Fruit fly (Drosophila melanogaster) whole organism, embryonic: ENCODE results near the gene UBL3.
A peak's percentile ranks its signal among the peaks of the same experiment; 100 is the strongest.

Experiments used
- Awh ChIP-seq: fragments of 200-800 bp; sonication (Bioruptor generic); IDR thresholded peaks from 2 replicates; pipeline ENCODE4, ENCODE4 v1.3.6; 2022; ENCODE audit warnings: missing biosample characterization, missing genetic modification characterization
- B-H2 ChIP-seq: fragments of 200-800 bp; sonication (Bioruptor generic); optimal IDR thresholded peaks from 2 replicates; lab custom pipeline; 2018; ENCODE audit warnings: missing biosample characterization, mild to moderate bottlenecking, missing genetic modification characterization
- Bgb ChIP-seq: fragments of 200-800 bp; sonication (Bioruptor generic); IDR thresholded peaks from 2 replicates; pipeline ENCODE4 v1.3.6; 2022; ENCODE audit warnings: missing biosample characterization, missing genetic modification characterization; ENCODE audit not compliant: partially characterized antibody
- CG10462 ChIP-seq: fragments of 200-800 bp; sonication (Bioruptor generic); optimal IDR thresholded peaks from 2 replicates; lab custom pipeline; 2016; ENCODE audit warnings: missing biosample characterization, missing genetic modification characterization
- CG10543 ChIP-seq: fragments of 200-800 bp; sonication (Bioruptor generic); optimal IDR thresholded peaks from 3 replicates; lab custom pipeline; 2017; ENCODE audit warnings: missing biosample characterization, mild to moderate bottlenecking, missing genetic modification characterization, moderate library complexity
- CG11247 ChIP-seq: fragments of 200-800 bp; sonication (Bioruptor generic); IDR thresholded peaks from 2 replicates; pipeline ENCODE4 v1.3.6; 2022; ENCODE audit warnings: missing biosample characterization, missing genetic modification characterization
- CG12071 ChIP-seq: fragments of 200-800 bp; sonication (Bioruptor generic); optimal IDR thresholded peaks from 3 replicates; lab custom pipeline; 2018; ENCODE audit warnings: missing biosample characterization, mild to moderate bottlenecking, missing genetic modification characterization
- CG12659 ChIP-seq: fragments of 200-800 bp; sonication (Bioruptor generic); optimal IDR thresholded peaks from 3 replicates; lab custom pipeline; 2017; ENCODE audit warnings: mild to moderate bottlenecking, missing biosample characterization, missing genetic modification reagents, missing genetic modification characterization
- CG12744 ChIP-seq: fragments of 200-800 bp; sonication (Bioruptor generic); optimal IDR thresholded peaks from 2 replicates; lab custom pipeline; 2016; ENCODE audit warnings: missing biosample characterization, missing genetic modification characterization
- CG13624 ChIP-seq: fragments of 200-800 bp; sonication (Bioruptor generic); optimal IDR thresholded peaks from 2 replicates; lab custom pipeline; 2016; ENCODE audit warnings: missing biosample characterization, missing genetic modification characterization
- CG17802 ChIP-seq: fragments of 200-800 bp; sonication (Bioruptor generic); optimal IDR thresholded peaks from 2 replicates; lab custom pipeline; 2018; ENCODE audit warnings: missing biosample characterization, mild to moderate bottlenecking, missing genetic modification characterization, moderate library complexity
- CG17912 ChIP-seq: fragments of 200-800 bp; sonication (Bioruptor generic); optimal IDR thresholded peaks from 2 replicates; lab custom pipeline; 2018; ENCODE audit warnings: missing biosample characterization, mild to moderate bottlenecking, missing genetic modification characterization
- CG18599 ChIP-seq: fragments of 200-800 bp; sonication (Bioruptor generic); optimal IDR thresholded peaks from 3 replicates; lab custom pipeline; 2017; ENCODE audit warnings: missing biosample characterization, missing genetic modification characterization, mild to moderate bottlenecking, moderate library complexity, missing genetic modification reagents
- CG32767 ChIP-seq: fragments of 200-800 bp; sonication (Bioruptor generic); IDR thresholded peaks from 2 replicates; pipeline ENCODE4 v1.3.6; 2022; ENCODE audit warnings: missing biosample characterization, missing genetic modification characterization
- CG3847 ChIP-seq: fragments of 200-800 bp; sonication (Bioruptor generic); IDR thresholded peaks from 2 replicates; pipeline ENCODE4 v1.3.6; 2022; ENCODE audit warnings: missing biosample characterization, missing genetic modification characterization
- CG42726 ChIP-seq: fragments of 200-800 bp; sonication (Bioruptor generic); IDR thresholded peaks from 2 replicates; pipeline ENCODE4 v1.3.6; 2022; ENCODE audit warnings: missing biosample characterization, missing genetic modification characterization; ENCODE audit not compliant: partially characterized antibody
- CG5953 ChIP-seq: fragments of 200-800 bp; sonication (Bioruptor generic); IDR thresholded peaks from 2 replicates; pipeline ENCODE4 v1.3.6; 2022; ENCODE audit warnings: missing biosample characterization, missing genetic modification characterization
- CG9215 ChIP-seq: fragments of 200-800 bp; sonication (Bioruptor generic); IDR thresholded peaks from 2 replicates; pipeline ENCODE4 v1.3.6; 2022; ENCODE audit warnings: missing biosample characterization, missing genetic modification characterization
- Drgx ChIP-seq: fragments of 200-800 bp; sonication (Bioruptor generic); IDR thresholded peaks from 2 replicates; pipeline ENCODE4 v1.3.6; 2022; ENCODE audit warnings: missing biosample characterization, missing genetic modification characterization
- E2f2 ChIP-seq: fragments of 200-800 bp; sonication (Bioruptor generic); IDR thresholded peaks from 2 replicates; pipeline ENCODE4 v1.3.6; 2022; ENCODE audit warnings: missing biosample characterization, missing genetic modification characterization
- Fer1 ChIP-seq: fragments of 200-800 bp; sonication (Bioruptor generic); optimal IDR thresholded peaks from 2 replicates; lab custom pipeline; 2017; ENCODE audit warnings: missing biosample characterization, mild to moderate bottlenecking, missing genetic modification characterization
- Mrtf ChIP-seq: fragments of 200-800 bp; sonication (Bioruptor generic); IDR thresholded peaks from 3 replicates; pipeline ENCODE4 v1.3.6; 2022; ENCODE audit warnings: missing biosample characterization, missing genetic modification characterization
- Nf-YA ChIP-seq: fragments of 200-800 bp; sonication (Bioruptor generic); IDR thresholded peaks from 2 replicates; pipeline ENCODE4 v1.3.6; 2022; ENCODE audit warnings: missing biosample characterization, missing genetic modification characterization
- PHDP ChIP-seq: fragments of 200-800 bp; sonication (Bioruptor generic); optimal IDR thresholded peaks from 3 replicates; lab custom pipeline; 2018; ENCODE audit warnings: missing biosample characterization, mild to moderate bottlenecking, missing genetic modification characterization, moderate library complexity
- Poxn ChIP-seq: fragments of 200-800 bp; sonication (Bioruptor generic); IDR thresholded peaks from 2 replicates; pipeline ENCODE4 v1.3.6; 2022; ENCODE audit warnings: missing biosample characterization, missing genetic modification characterization
- Ptx1 ChIP-seq: fragments of 200-800 bp; sonication (Bioruptor generic); IDR thresholded peaks from 2 replicates; pipeline ENCODE4 v1.3.6; 2022; ENCODE audit warnings: missing biosample characterization, missing genetic modification characterization
- Tbp ChIP-seq: fragments of >200 bp; optimal IDR thresholded peaks from 2 replicates; lab custom pipeline; 2018; ENCODE audit warnings: missing biosample characterization, missing genetic modification characterization
- ac ChIP-seq: fragments of 200-800 bp; sonication (Bioruptor generic); optimal IDR thresholded peaks from 3 replicates; lab custom pipeline; 2017; ENCODE audit warnings: missing biosample characterization, mild to moderate bottlenecking, missing genetic modification characterization
- ap ChIP-seq: fragments of 200-800 bp; sonication (Bioruptor generic); IDR thresholded peaks from 2 replicates; pipeline ENCODE4 v1.3.6; 2022; ENCODE audit warnings: missing biosample characterization, missing genetic modification characterization
- ase ChIP-seq: fragments of 200-800 bp; sonication (Bioruptor generic); IDR thresholded peaks from 3 replicates; pipeline ENCODE4 v1.3.6; 2022; ENCODE audit warnings: missing biosample characterization, missing genetic modification characterization
- bab2 ChIP-seq: fragments of 200-800 bp; sonication (Bioruptor generic); optimal IDR thresholded peaks from 2 replicates; lab custom pipeline; 2016; ENCODE audit warnings: missing biosample characterization, missing genetic modification characterization
- chm ChIP-seq: fragments of 200-800 bp; sonication (Bioruptor generic); IDR thresholded peaks from 2 replicates; pipeline ENCODE4 v1.3.6; 2022; ENCODE audit warnings: missing biosample characterization, missing genetic modification characterization
- chn ChIP-seq: fragments of 200-800 bp; sonication (Bioruptor generic); optimal IDR thresholded peaks from 2 replicates; lab custom pipeline; 2016; ENCODE audit warnings: missing biosample characterization, missing genetic modification characterization
- eyg ChIP-seq: fragments of 200-800 bp; sonication (Bioruptor generic); optimal IDR thresholded peaks from 3 replicates; lab custom pipeline; 2016; ENCODE audit warnings: missing biosample characterization, missing genetic modification characterization
- grn ChIP-seq: fragments of 200-800 bp; sonication (Bioruptor generic); optimal IDR thresholded peaks from 3 replicates; lab custom pipeline; 2017; ENCODE audit warnings: missing biosample characterization, missing genetic modification characterization
- h ChIP-seq: fragments of >200 bp; optimal IDR thresholded peaks from 2 replicates; lab custom pipeline; 2017
- hkb ChIP-seq, 2 experiments: fragments of 200-800 bp in 1 of 2; fragments of >200 bp in 1 of 2; sonication (Bioruptor generic) in 1 of 2; IDR thresholded peaks in 1 of 2; optimal IDR thresholded peaks in 1 of 2; 2 replicates each; pipeline versions ENCODE4 v1.3.6 to Lab custom; 2017 to 2022; ENCODE audit warnings: missing biosample characterization in 1 of 2, missing genetic modification characterization in 1 of 2
- jumu ChIP-seq: fragments of 200-800 bp; sonication (Bioruptor generic); optimal IDR thresholded peaks from 3 replicates; lab custom pipeline; 2016; ENCODE audit warnings: missing biosample characterization, missing genetic modification characterization
- mam ChIP-seq: fragments of 200-800 bp; sonication (Bioruptor generic); optimal IDR thresholded peaks from 3 replicates; lab custom pipeline; 2016; ENCODE audit warnings: missing biosample characterization, missing genetic modification characterization
- pan ChIP-seq, 4 experiments: fragments of >200 bp in 3 of 4; fragments of 200-800 bp in 1 of 4; sonication (Bioruptor generic) in 1 of 4; optimal IDR thresholded peaks in 3 of 4; IDR thresholded peaks in 1 of 4; 2 replicates each; pipeline versions ENCODE4 v1.3.6 to Lab custom; 2017 to 2022; ENCODE audit warnings: missing biosample characterization in 2 of 4, missing genetic modification characterization in 2 of 4, mixed read lengths in 1 of 4
- pho ChIP-seq: fragments of 200-800 bp; sonication (Bioruptor generic); optimal IDR thresholded peaks from 2 replicates; lab custom pipeline; 2016; ENCODE audit warnings: missing biosample characterization, missing genetic modification characterization
- prd ChIP-seq, 3 experiments: fragments of >200 bp in 2 of 3; fragments of 200-800 bp in 1 of 3; sonication (Bioruptor generic) in 1 of 3; optimal IDR thresholded peaks in 2 of 3; IDR thresholded peaks in 1 of 3; 2 replicates in 2 of 3; 3 replicates in 1 of 3; pipeline versions ENCODE4 v1.3.6 to Lab custom; 2017 to 2022; ENCODE audit warnings: missing biosample characterization in 1 of 3, missing genetic modification characterization in 1 of 3
- pros ChIP-seq: fragments of 200-800 bp; sonication (Bioruptor generic); optimal IDR thresholded peaks from 3 replicates; lab custom pipeline; 2019; ENCODE audit warnings: missing biosample characterization, mild to moderate bottlenecking, missing genetic modification characterization, moderate library complexity
- pum ChIP-seq: fragments of 200-800 bp; sonication (Bioruptor generic); optimal IDR thresholded peaks from 2 replicates; lab custom pipeline; 2016; ENCODE audit warnings: missing biosample characterization, missing genetic modification characterization
- sima ChIP-seq: fragments of 200-800 bp; sonication (Bioruptor generic); optimal IDR thresholded peaks from 2 replicates; lab custom pipeline; 2016; ENCODE audit warnings: missing biosample characterization, missing genetic modification characterization
- sisA ChIP-seq: fragments of 200-800 bp; sonication (Bioruptor generic); IDR thresholded peaks from 2 replicates; pipeline ENCODE4 v1.3.6; 2022; ENCODE audit warnings: missing biosample characterization, missing genetic modification characterization
- slbo ChIP-seq: fragments of 200-800 bp; sonication (Bioruptor generic); IDR thresholded peaks from 2 replicates; pipeline ENCODE4 v1.3.6; 2022; ENCODE audit warnings: missing biosample characterization, missing genetic modification characterization
- sna ChIP-seq: fragments of 200-800 bp; sonication (Bioruptor generic); IDR thresholded peaks from 2 replicates; pipeline ENCODE4 v1.3.6; 2022; ENCODE audit warnings: missing biosample characterization, missing genetic modification characterization; ENCODE audit not compliant: partially characterized antibody
- trh ChIP-seq: fragments of 200-800 bp; sonication (Bioruptor generic); optimal IDR thresholded peaks from 2 replicates; lab custom pipeline; 2016; ENCODE audit warnings: missing biosample characterization, missing genetic modification characterization
- ttk ChIP-seq: fragments of 200-800 bp; sonication (Bioruptor generic); IDR thresholded peaks from 2 replicates; pipeline ENCODE4 v2.1.2; 2022; ENCODE audit warnings: missing biosample characterization, missing genetic modification characterization
- usp ChIP-seq: fragments of >200 bp; optimal IDR thresholded peaks from 2 replicates; lab custom pipeline; 2017; ENCODE audit warnings: missing biosample characterization, missing genetic modification characterization

UBL3 gene

dm6 chrX:15859869-15860268, 6.9 kb upstream of the UBL3 start, which contains the start of gene Gbeta13F (continued):
- no peak for TF ChIP-seq Awh
- TF ChIP-seq Bgb (GFP tag; lab: Robert Waterston, UW) = peak; percentile 59
- no peak for TF ChIP-seq sima
- no peak for TF ChIP-seq Fer1 (GFP tag; lab: Kevin White, UChicago)
- no peak for TF ChIP-seq CG12071 (GFP tag; lab: Kevin White, UChicago)
- no peak; the same call in 1 of the 2 replicates for TF ChIP-seq ttk (GFP tag; lab: Robert Waterston, UW)
- 0 out of 2 replicates have a peak, but pooled peaks have one; percentile 45 for TF ChIP-seq chm (GFP tag; lab: Robert Waterston, UW)
- no peak for TF ChIP-seq ap
- no peak for TF ChIP-seq sna (GFP tag; lab: Robert Waterston, UW)
- TF ChIP-seq CG42726 (GFP tag; lab: Robert Waterston, UW) = peak; percentile 53
- TF ChIP-seq trh (GFP tag; lab: Kevin White, UChicago) = no peak
- TF ChIP-seq CG17912 (GFP tag; lab: Kevin White, UChicago) = no peak
- peak; percentile 57 for TF ChIP-seq Ptx1
- no peak for TF ChIP-seq mam (GFP tag; lab: Kevin White, UChicago)
- no peak for TF ChIP-seq eyg (GFP tag; lab: Kevin White, UChicago)
- no peak for TF ChIP-seq ase (GFP tag; lab: Robert Waterston, UW)
- no peak for TF ChIP-seq hkb (optimal IDR thresholded peaks at IDR 0.05; lab: Kevin White, UChicago)
- TF ChIP-seq hkb (GFP tag; IDR thresholded peaks at IDR 0.05; lab: Robert Waterston, UW) = no peak
- no peak for TF ChIP-seq prd (optimal IDR thresholded peaks at IDR 0.05; lab: Kevin White, UChicago)
- TF ChIP-seq prd (GFP tag; IDR thresholded peaks at IDR 0.05; lab: Robert Waterston, UW) = peak; percentile 41; the same call in 1 of the 3 replicates
- peak; percentile 69 for TF ChIP-seq CG17802 (tag; lab: Kevin White, UChicago)
- TF ChIP-seq CG3847 (GFP tag; lab: Robert Waterston, UW) = peak; percentile 26; the same call in 1 of the 2 replicates
- TF ChIP-seq CG5953 = no peak
- no peak for TF ChIP-seq sisA
- TF ChIP-seq Poxn = no peak
- TF ChIP-seq B-H2 (GFP tag; lab: Kevin White, UChicago) = no peak
- TF ChIP-seq slbo (GFP tag; lab: Robert Waterston, UW) = peak; percentile 60
- no peak for TF ChIP-seq CG10462 (GFP tag; lab: Kevin White, UChicago)
- TF ChIP-seq CG32767 (GFP tag; lab: Robert Waterston, UW) = no peak
- TF ChIP-seq chn (GFP tag; lab: Kevin White, UChicago) = no peak
- TF ChIP-seq Mrtf (GFP tag; lab: Robert Waterston, UW) = no peak; the same call in 2 of the 3 replicates
- TF ChIP-seq pho (GFP tag; lab: Kevin White, UChicago) = no peak
- no peak for TF ChIP-seq ac (GFP tag; lab: Kevin White, UChicago)
- no peak for TF ChIP-seq CG10543 (GFP tag; lab: Kevin White, UChicago)
- TF ChIP-seq CG18599 = no peak
- no peak for TF ChIP-seq CG11247 (GFP tag; lab: Robert Waterston, UW)
- TF ChIP-seq pan (optimal IDR thresholded peaks at IDR 0.05; lab: Kevin White, UChicago) = no peak
- peak in 1 of 2 experiments; percentile 21 for TF ChIP-seq pan (GFP tag; optimal IDR thresholded peaks at IDR 0.05 in 1 of 2, IDR thresholded peaks at IDR 0.05 in 1 of 2)
- no peak for TF ChIP-seq PHDP (tag; lab: Kevin White, UChicago)
- no peak for TF ChIP-seq CG9215
- TF ChIP-seq pum (GFP tag; lab: Kevin White, UChicago) = no peak
- no peak for TF ChIP-seq jumu (GFP tag; lab: Kevin White, UChicago)
- TF ChIP-seq Drgx (GFP tag; lab: Robert Waterston, UW) = no peak
- TF ChIP-seq grn (GFP tag; lab: Kevin White, UChicago) = no peak
- no peak for TF ChIP-seq CG13624 (GFP tag; lab: Kevin White, UChicago)
- TF ChIP-seq h (lab: Kevin White, UChicago) = no peak
- TF ChIP-seq CG12659 (GFP tag; lab: Kevin White, UChicago) = no peak
- no peak for TF ChIP-seq Tbp
- no peak for TF ChIP-seq pros
- no peak for TF ChIP-seq Nf-YA
- TF ChIP-seq bab2 (GFP tag; lab: Kevin White, UChicago) = no peak
- no peak for TF ChIP-seq usp (GFP tag; lab: Kevin White, UChicago)
- peak; percentile 20; the same call in 1 of the 2 replicates for TF ChIP-seq E2f2 (GFP tag; lab: Robert Waterston, UW)
- TF ChIP-seq CG12744 (GFP tag; lab: Kevin White, UChicago) = no peak
